Worm (Caenorhabditis elegans): ENCODE measurements around the gene unc-7.

The unc-7 gene

DNA sequence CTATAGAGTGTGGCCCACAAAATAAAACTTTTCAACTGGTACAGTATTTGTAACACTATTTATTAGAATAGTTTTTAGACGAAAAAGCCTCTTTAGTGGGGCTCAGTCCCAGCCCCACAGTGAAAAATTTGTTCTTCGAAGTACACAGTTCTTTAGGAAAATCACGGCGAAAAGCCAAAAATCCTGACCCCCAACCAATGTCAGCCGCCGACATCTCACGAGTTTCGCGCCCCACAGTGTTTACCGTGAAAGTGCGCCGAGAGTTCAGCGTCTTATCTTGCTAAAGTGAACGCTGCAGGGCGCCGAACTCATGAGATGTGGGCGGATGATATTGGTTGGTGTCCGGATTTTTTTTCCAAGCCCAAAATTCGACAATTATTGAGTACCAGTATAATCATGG, 23.4 kb upstream of the unc-7 start:
- TF ChIP-seq alr-1 (tag; optimal IDR thresholded peaks at IDR 0.05) (no peak), ama-1 (optimal IDR thresholded peaks at IDR 0.05) (no peak), unc-55 (GFP tag; optimal IDR thresholded peaks at IDR 0.05) (no peak), ZK546.5 (tag; optimal IDR thresholded peaks at IDR 0.05) (no peak), lsy-2 (tag; optimal IDR thresholded peaks at IDR 0.05) (no peak), snpc-4 (tag; optimal IDR thresholded peaks at IDR 0.05) (peak; percentile 86), sem-4 (tag; optimal IDR thresholded peaks at IDR 0.05) (no peak), F13H6.1 (tag; optimal IDR thresholded peaks at IDR 0.05) (no peak), sma-9 (GFP tag; optimal IDR thresholded peaks at IDR 0.05) (peak; percentile 18), sma-9 (tag; optimal IDR thresholded peaks at IDR 0.05) (no peak)

DNA sequence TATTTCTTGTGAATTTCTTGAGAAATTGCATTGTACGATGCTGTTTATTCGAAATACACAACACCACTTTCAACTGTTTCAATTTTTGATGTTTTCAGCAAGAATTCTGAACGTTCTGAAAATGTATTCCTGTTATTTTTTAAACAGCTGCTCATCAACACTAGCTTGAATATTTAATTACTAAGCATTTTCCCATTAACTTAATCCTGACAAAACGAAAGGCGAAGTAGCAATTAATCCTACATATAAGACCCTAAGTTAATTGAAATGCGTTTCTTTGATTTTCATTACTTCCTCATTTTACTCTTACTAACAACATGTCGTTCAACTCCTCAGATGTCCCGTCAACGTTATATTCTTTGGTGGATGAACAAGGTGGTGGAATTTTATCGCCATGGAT, 20.9 kb upstream of the unc-7 start, which contains the start of gene ocr-3:
Gene ocr-3, plus strand, starts transcription at position 301 of the 400 bp plus-strand sequence.
- TF ChIP-seq nhr-129 (tag; optimal IDR thresholded peaks at IDR 0.05) (no peak), ZK546.5 (tag; optimal IDR thresholded peaks at IDR 0.05) (no peak), snpc-4 (tag; optimal IDR thresholded peaks at IDR 0.05) (no peak), crh-2 (tag; optimal IDR thresholded peaks at IDR 0.05) (no peak), egl-27 (tag; optimal IDR thresholded peaks at IDR 0.05) (no peak), R02D3.7 (tag; optimal IDR thresholded peaks at IDR 0.05) (no peak), sem-4 (tag; optimal IDR thresholded peaks at IDR 0.05) (no peak), fos-1 (tag; optimal IDR thresholded peaks at IDR 0.05) (no peak), nhr-6 (tag; optimal IDR thresholded peaks at IDR 0.05) (no peak), ztf-1 (GFP tag; conservative IDR thresholded peaks at IDR 0.05) (no peak), gmeb-1 (tag; optimal IDR thresholded peaks at IDR 0.05) (no peak), ama-1 (optimal IDR thresholded peaks at IDR 0.05) (no peak), F13H6.1 (tag; optimal IDR thresholded peaks at IDR 0.05) (no peak), ceh-82 (tag; optimal IDR thresholded peaks at IDR 0.05) (no peak), elt-1 (tag; optimal IDR thresholded peaks at IDR 0.05) (no peak), lin-13 (GFP tag; optimal IDR thresholded peaks at IDR 0.05) (no peak), ztf-11 (tag; optimal IDR thresholded peaks at IDR 0.05) (no peak)

ce11 chrX:15167692-15168091, 20.2 kb upstream of the unc-7 start:
- peak; percentile 12 for TF ChIP-seq sma-9 (GFP tag; optimal IDR thresholded peaks at IDR 0.05)
- TF ChIP-seq sma-9 (tag; optimal IDR thresholded peaks at IDR 0.05) = no peak
- peak; percentile 52 for TF ChIP-seq crh-2 (tag; optimal IDR thresholded peaks at IDR 0.05)
- peak; percentile 61 for TF ChIP-seq fos-1 (tag; optimal IDR thresholded peaks at IDR 0.05)
- no peak for TF ChIP-seq alr-1 (tag; optimal IDR thresholded peaks at IDR 0.05)
- TF ChIP-seq gmeb-1 (tag; optimal IDR thresholded peaks at IDR 0.05) = peak; percentile 22

DNA sequence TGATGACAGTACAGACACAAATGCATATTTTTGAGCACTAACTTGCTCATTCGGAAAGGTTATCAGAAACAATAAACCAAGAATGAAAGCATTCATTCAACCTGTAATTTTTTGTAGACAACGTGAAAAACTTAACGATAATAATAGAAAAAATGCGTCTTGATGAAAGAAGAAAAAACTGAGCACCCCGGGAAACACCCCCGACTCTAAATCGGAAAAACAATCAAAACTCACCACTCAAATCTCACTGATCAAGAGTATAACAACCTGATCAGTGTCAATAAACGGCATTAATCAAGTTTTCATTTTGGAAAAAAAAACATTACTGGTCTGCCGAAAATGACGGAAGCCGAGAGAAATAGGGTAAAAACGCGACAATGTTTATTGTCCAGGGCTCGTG, 18.6 kb upstream of the unc-7 start, which contains the start of gene T10B10.8:
Gene T10B10.8, minus strand, starts transcription at position 101 of the 400 bp plus-strand sequence.
- TF ChIP-seq snpc-4 (tag; optimal IDR thresholded peaks at IDR 0.05) = no peak
- no peak for TF ChIP-seq nhr-6 (tag; optimal IDR thresholded peaks at IDR 0.05)
- TF ChIP-seq F13H6.1 (tag; optimal IDR thresholded peaks at IDR 0.05) = no peak
- no peak for TF ChIP-seq alr-1 (tag; optimal IDR thresholded peaks at IDR 0.05)
- TF ChIP-seq ztf-1 (GFP tag; conservative IDR thresholded peaks at IDR 0.05) = no peak
- TF ChIP-seq lin-11 (tag; optimal IDR thresholded peaks at IDR 0.05) = no peak
- no peak for TF ChIP-seq crh-2 (tag; optimal IDR thresholded peaks at IDR 0.05)
- no peak for TF ChIP-seq Y55F3AM.14 (GFP tag; optimal IDR thresholded peaks at IDR 0.05)
- no peak for TF ChIP-seq mbf-1 (tag; optimal IDR thresholded peaks at IDR 0.05)
- no peak for TF ChIP-seq mab-5 (tag; optimal IDR thresholded peaks at IDR 0.05)
- no peak for TF ChIP-seq sma-9 (GFP tag; optimal IDR thresholded peaks at IDR 0.05)
- no peak for TF ChIP-seq sma-9 (tag; optimal IDR thresholded peaks at IDR 0.05)
- TF ChIP-seq ZK546.5 (tag; optimal IDR thresholded peaks at IDR 0.05) = no peak
- TF ChIP-seq elt-1 (tag; optimal IDR thresholded peaks at IDR 0.05) = no peak
- no peak for TF ChIP-seq ztf-11 (tag; optimal IDR thresholded peaks at IDR 0.05)
- no peak for TF ChIP-seq unc-39 (tag; optimal IDR thresholded peaks at IDR 0.05)
- no peak for TF ChIP-seq nhr-21 (tag; optimal IDR thresholded peaks at IDR 0.05)
- no peak for TF ChIP-seq ama-1 (optimal IDR thresholded peaks at IDR 0.05)
- TF ChIP-seq zag-1 (tag; optimal IDR thresholded peaks at IDR 0.05) = no peak
- TF ChIP-seq nhr-129 (tag; optimal IDR thresholded peaks at IDR 0.05) = no peak

- TF ChIP-seq lin-13 (GFP tag; optimal IDR thresholded peaks at IDR 0.05) = no peak
- TF ChIP-seq nhr-6 (tag; optimal IDR thresholded peaks at IDR 0.05) = no peak
- TF ChIP-seq unc-39 (tag; optimal IDR thresholded peaks at IDR 0.05) = no peak
- no peak for TF ChIP-seq F13H6.1 (tag; optimal IDR thresholded peaks at IDR 0.05)
- TF ChIP-seq nhr-10 (tag; optimal IDR thresholded peaks at IDR 0.05) = no peak
- no peak for TF ChIP-seq sem-4 (tag; optimal IDR thresholded peaks at IDR 0.05)
- TF ChIP-seq alr-1 (tag; optimal IDR thresholded peaks at IDR 0.05) = no peak
- TF ChIP-seq aly-2 (tag; optimal IDR thresholded peaks at IDR 0.05) = no peak
- TF ChIP-seq dmd-4 (tag; optimal IDR thresholded peaks at IDR 0.05) = no peak
- TF ChIP-seq elt-1 (tag; optimal IDR thresholded peaks at IDR 0.05) = no peak
Measured at ce11 chrX:15164108-15164507, 16.6 kb upstream of the unc-7 start, which contains the start of gene T10B10.9. T10B10.9 (plus strand) TSS chrX:15164408.
